Fruit fly (Drosophila melanogaster): ENCODE measurements around the gene Zcchc7.

Gene Zcchc7

dm6 chr3L:16884037-16884436, 38.9 kb downstream of the Zcchc7 start (continued):
- peak; percentile 23; the same call in 1 of the 3 replicates for TF ChIP-seq Opbp (GFP tag; IDR thresholded peaks at IDR 0.05; ENCODE audit: partially characterized antibody)

- peak; percentile 47 for TF ChIP-seq CG11504 (tag; optimal IDR thresholded peaks at IDR 0.05)
- no peak for TF ChIP-seq sd (tag; optimal IDR thresholded peaks at IDR 0.05)
- TF ChIP-seq CG4617 (GFP tag; optimal IDR thresholded peaks at IDR 0.05; ENCODE audit: borderline replicate concordance): no peak
- no peak for TF ChIP-seq vfl (GFP tag; optimal IDR thresholded peaks at IDR 0.05)
- TF ChIP-seq Hmx (GFP tag; optimal IDR thresholded peaks at IDR 0.05): no peak
- no peak for TF ChIP-seq kay (GFP tag; optimal IDR thresholded peaks at IDR 0.05)
- TF ChIP-seq Med (GFP tag): peak; percentile 63
- TF ChIP-seq CG10147 (GFP tag; optimal IDR thresholded peaks at IDR 0.05): peak; percentile 22
- TF ChIP-seq ap (GFP tag; IDR thresholded peaks at IDR 0.05): no peak
- no peak for TF ChIP-seq CG15011 (GFP tag; optimal IDR thresholded peaks at IDR 0.05)
- no peak for TF ChIP-seq Chrac-16 (GFP tag; optimal IDR thresholded peaks at IDR 0.05)
- peak; percentile 52; the same call in 2 of the 3 replicates for TF ChIP-seq dysf (GFP tag; IDR thresholded peaks at IDR 0.05)
- no peak for TF ChIP-seq Eip74EF (GFP tag; optimal IDR thresholded peaks at IDR 0.05)
- TF ChIP-seq CG13424 (tag; optimal IDR thresholded peaks at IDR 0.05): peak; percentile 26
- TF ChIP-seq stc (GFP tag; IDR thresholded peaks at IDR 0.05): peak; percentile 44; the same call in 1 of the 2 replicates
- TF ChIP-seq fru (optimal IDR thresholded peaks at IDR 0.05): no peak
- TF ChIP-seq CG14667 (GFP tag; IDR thresholded peaks at IDR 0.05): peak; percentile 25; the same call in 1 of the 2 replicates
- TF ChIP-seq Myb (GFP tag; optimal IDR thresholded peaks at IDR 0.05): no peak
- TF ChIP-seq Ada2b (GFP tag; IDR thresholded peaks at IDR 0.05): peak; percentile 48; the same call in 1 of the 2 replicates
- TF ChIP-seq CG3281 (GFP tag; optimal IDR thresholded peaks at IDR 0.05): peak; percentile 36
- no peak for TF ChIP-seq bsh (GFP tag; optimal IDR thresholded peaks at IDR 0.05)
- TF ChIP-seq CG14441 (GFP tag; IDR thresholded peaks at IDR 0.05): peak; percentile 62
- TF ChIP-seq CG34422 (GFP tag; IDR thresholded peaks at IDR 0.05): no peak
- TF ChIP-seq sens-2 (GFP tag; IDR thresholded peaks at IDR 0.05): no peak
- TF ChIP-seq CG13624 (GFP tag; optimal IDR thresholded peaks at IDR 0.05): peak; percentile 43
- peak; percentile 68 for TF ChIP-seq row (GFP tag; IDR thresholded peaks at IDR 0.05)
- no peak for TF ChIP-seq gcm (GFP tag; optimal IDR thresholded peaks at IDR 0.05)
- TF ChIP-seq CG10979 (tag; optimal IDR thresholded peaks at IDR 0.05): no peak
- no peak for TF ChIP-seq jing (GFP tag; optimal IDR thresholded peaks at IDR 0.05)
- TF ChIP-seq CG30020 (tag; optimal IDR thresholded peaks at IDR 0.05): no peak
- TF ChIP-seq Tbp (GFP tag; optimal IDR thresholded peaks at IDR 0.05): no peak
- no peak for TF ChIP-seq CG32767 (GFP tag; IDR thresholded peaks at IDR 0.05)
- TF ChIP-seq pb (GFP tag; optimal IDR thresholded peaks at IDR 0.05): no peak
- TF ChIP-seq slp2 (GFP tag; optimal IDR thresholded peaks at IDR 0.05): no peak
- peak; percentile 73 for TF ChIP-seq slbo (GFP tag; IDR thresholded peaks at IDR 0.05)
- no peak for TF ChIP-seq CG15601 (tag; optimal IDR thresholded peaks at IDR 0.05)
- no peak for TF ChIP-seq CG17328 (GFP tag; IDR thresholded peaks at IDR 0.05)
- no peak for TF ChIP-seq CG10321 (GFP tag; IDR thresholded peaks at IDR 0.05)
- no peak for TF ChIP-seq btn (GFP tag; optimal IDR thresholded peaks at IDR 0.05)
- no peak for TF ChIP-seq GATAe (GFP tag; conservative IDR thresholded peaks at IDR 0.05)
- no peak for TF ChIP-seq CG17385 (GFP tag; optimal IDR thresholded peaks at IDR 0.05)
- TF ChIP-seq Hr39 (optimal IDR thresholded peaks at IDR 0.05): no peak
- TF ChIP-seq CG4707 (GFP tag; optimal IDR thresholded peaks at IDR 0.05): no peak
- peak; percentile 56 for TF ChIP-seq Meics (GFP tag; optimal IDR thresholded peaks at IDR 0.05)
- no peak for TF ChIP-seq CG42726 (GFP tag; IDR thresholded peaks at IDR 0.05; ENCODE audit: partially characterized antibody)
- peak; percentile 13 for TF ChIP-seq scrt (GFP tag; optimal IDR thresholded peaks at IDR 0.05)
- TF ChIP-seq CG7357 (GFP tag; IDR thresholded peaks at IDR 0.05): no peak
- no peak for TF ChIP-seq gce (GFP tag; IDR thresholded peaks at IDR 0.05)
- TF ChIP-seq CG12744 (GFP tag; optimal IDR thresholded peaks at IDR 0.05): no peak
Measured at dm6 chr3L:16885042-16885441, 39.9 kb downstream of the Zcchc7 start.

All from whole organism, embryonic.